Worm (Caenorhabditis elegans) whole organism, L3 larva: Measurements from ENCODE around the gene zim-2.

Experiments
- R02D3.7 ChIP-seq: fragments of 150-350 bp; optimal IDR thresholded peaks from 2 replicates; lab custom pipeline; 2014; ENCODE audit warnings: missing biosample characterization, missing genetic modification characterization
- ZK546.5 ChIP-seq: sonication (generic microtip); optimal IDR thresholded peaks from 2 replicates; lab custom pipeline; 2017; ENCODE audit warnings: missing biosample characterization, missing genetic modification characterization
- ama-1 ChIP-seq: fragments of 150-350 bp; optimal IDR thresholded peaks from 2 replicates; lab custom pipeline; 2018
- ceh-16 ChIP-seq: sonication (generic microtip); optimal IDR thresholded peaks from 2 replicates; lab custom pipeline; 2017; ENCODE audit warnings: missing biosample characterization, missing genetic modification characterization
- egl-27 ChIP-seq: sonication (generic microtip); optimal IDR thresholded peaks from 4 replicates; lab custom pipeline; 2017; ENCODE audit warnings: missing biosample characterization, missing genetic modification reagents, missing genetic modification characterization
- elt-2 ChIP-seq: sonication (generic microtip); optimal IDR thresholded peaks from 2 replicates; lab custom pipeline; 2016; ENCODE audit warnings: missing genetic modification reagents, mild to moderate bottlenecking, missing genetic modification characterization, missing compliant biosample characterization
- fos-1 ChIP-seq: fragments of 150-350 bp; optimal IDR thresholded peaks from 2 replicates; lab custom pipeline; 2014; ENCODE audit warnings: missing biosample characterization, missing genetic modification characterization
- mdl-1 ChIP-seq: fragments of 150-350 bp; optimal IDR thresholded peaks from 2 replicates; lab custom pipeline; 2014; ENCODE audit warnings: missing biosample characterization, missing genetic modification characterization
- pha-4 ChIP-seq: fragments of 150-350 bp; optimal IDR thresholded peaks from 2 replicates; lab custom pipeline; 2014; ENCODE audit warnings: missing biosample characterization, missing genetic modification reagents, missing genetic modification characterization
- pqm-1 ChIP-seq: fragments of 150-350 bp; optimal IDR thresholded peaks from 2 replicates; lab custom pipeline; 2017; ENCODE audit warnings: missing biosample characterization, missing genetic modification characterization, inconsistent platforms
- skn-1 ChIP-seq: fragments of 150-350 bp; optimal IDR thresholded peaks from 2 replicates; lab custom pipeline; 2014; ENCODE audit warnings: missing biosample characterization, missing genetic modification characterization
- unc-39 ChIP-seq: sonication (generic microtip); optimal IDR thresholded peaks from 4 replicates; lab custom pipeline; 2017; ENCODE audit warnings: missing biosample characterization, missing genetic modification characterization
- ztf-11 ChIP-seq: fragments of 150-350 bp; optimal IDR thresholded peaks from 2 replicates; lab custom pipeline; 2014; ENCODE audit warnings: missing biosample characterization, missing genetic modification characterization

DNA sequence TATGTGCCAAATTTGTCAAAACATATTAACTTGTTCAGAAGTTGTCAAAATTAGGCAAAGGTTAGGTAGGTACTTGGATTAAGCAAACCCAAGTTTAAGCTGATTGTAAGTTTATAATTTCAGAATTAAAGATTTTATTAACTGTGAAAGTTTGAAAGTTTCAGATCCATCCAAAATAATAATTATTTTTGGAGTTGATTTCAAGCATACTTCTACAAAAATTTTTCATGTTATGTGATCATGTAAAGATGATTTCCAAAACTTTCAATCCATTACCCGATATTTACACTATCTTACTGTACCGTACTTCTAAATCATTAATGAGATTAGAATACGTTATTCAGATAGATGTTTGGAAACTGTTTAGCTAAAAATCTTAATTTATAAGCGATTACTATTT is 9.6 kb downstream of the zim-2 start:
- no peak for TF ChIP-seq pha-4 (tag; lab: Kevin White, UChicago)
- TF ChIP-seq unc-39 (tag; lab: Kevin White, UChicago) = no peak
- no peak for TF ChIP-seq skn-1 (tag; lab: Kevin White, UChicago)
- TF ChIP-seq ztf-11 (tag; lab: Kevin White, UChicago) = no peak
- TF ChIP-seq R02D3.7 (tag; lab: Kevin White, UChicago) = no peak
- no peak for TF ChIP-seq ama-1 (lab: Kevin White, UChicago)
- TF ChIP-seq pqm-1 (tag; lab: Kevin White, UChicago) = no peak
- no peak for TF ChIP-seq mdl-1
- no peak for TF ChIP-seq egl-27 (tag; lab: Kevin White, UChicago)
- TF ChIP-seq ZK546.5 (tag; lab: Kevin White, UChicago) = no peak
- no peak for TF ChIP-seq fos-1 (tag; lab: Kevin White, UChicago)
- no peak for TF ChIP-seq elt-2 (tag; lab: Kevin White, UChicago)
- no peak for TF ChIP-seq ceh-16 (tag; lab: Kevin White, UChicago)
